Fruit fly (Drosophila melanogaster) S2 (cell line): ENCODE data around the gene RasGAP1.

Source experiments
- CG8478 ChIP-seq: fragments of >200 bp; optimal IDR thresholded peaks from 2 replicates; lab custom pipeline; 2018
- CTCF ChIP-seq, 2 experiments: fragments of >200 bp; optimal IDR thresholded peaks; 2 replicates each; lab custom pipeline; 2018

DNA sequence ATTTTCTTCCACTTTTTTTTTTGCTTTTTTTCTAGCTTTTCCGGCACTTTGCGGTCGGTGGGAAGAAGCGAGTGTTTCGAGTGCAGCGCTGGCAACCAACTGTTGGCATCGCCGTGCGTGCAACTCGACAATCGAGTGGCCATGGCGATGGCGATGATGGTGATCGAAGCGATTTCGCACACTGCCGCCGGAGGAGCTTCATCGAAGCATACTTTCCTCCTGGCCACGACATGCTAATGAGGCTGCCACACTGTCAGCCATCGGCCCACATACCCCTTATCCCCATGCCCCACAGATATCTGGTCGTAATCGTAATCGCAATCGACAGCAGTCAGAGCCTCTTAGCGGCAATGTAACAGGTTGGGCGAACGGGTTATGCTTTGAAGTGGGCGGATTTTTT, 57.5 kb downstream of the RasGAP1 start, which contains the start of gene Zasp67:
- TF ChIP-seq CG8478 (lab: Kevin White, UChicago) = no peak
- no peak for TF ChIP-seq CTCF (optimal IDR thresholded peaks at IDR 0.05; lab: Kevin White, UChicago)
